Worm (Caenorhabditis elegans) whole organism, L4 larva: ENCODE data around the gene F54B3.1.
A peak's percentile ranks its signal among the peaks of the same experiment; 100 is the strongest.

Experiments
- D1046.2 ChIP-seq: fragments of 200-800 bp; sonication (Bioruptor generic); IDR thresholded peaks from 2 replicates; pipeline ENCODE4 v1.3.6; 2022; ENCODE audit warnings: missing genetic modification characterization, missing compliant biosample characterization
- F10B5.3 ChIP-seq: sonication (generic microtip); optimal IDR thresholded peaks from 2 replicates; lab custom pipeline; 2016; ENCODE audit warnings: mild to moderate bottlenecking, missing genetic modification characterization, missing compliant biosample characterization
- F37D6.2 ChIP-seq: sonication (generic microtip); optimal IDR thresholded peaks from 2 replicates; lab custom pipeline; 2016; ENCODE audit warnings: mild to moderate bottlenecking, missing genetic modification characterization, missing compliant biosample characterization
- R02D3.7 ChIP-seq: fragments of 150-350 bp; sonication (generic microtip); optimal IDR thresholded peaks from 3 replicates; lab custom pipeline; 2014; ENCODE audit warnings: missing biosample characterization, missing genetic modification characterization
- Y75B8A.6 ChIP-seq: fragments of 200-800 bp; sonication (Bioruptor generic); IDR thresholded peaks from 2 replicates; pipeline ENCODE4 v1.3.6; 2022; ENCODE audit warnings: missing genetic modification reagents, missing genetic modification characterization, missing compliant biosample characterization
- aha-1 ChIP-seq: fragments of 150-350 bp; peaks from one replicate; lab custom pipeline; 2014; ENCODE audit warnings: missing biosample characterization, missing genetic modification characterization
- aly-2 ChIP-seq: sonication (generic microtip); optimal IDR thresholded peaks from 2 replicates; lab custom pipeline; 2018; ENCODE audit warnings: missing biosample characterization, missing genetic modification characterization
- arid-1 ChIP-seq: fragments of 200-800 bp; sonication (Bioruptor generic); conservative IDR thresholded peaks from 2 replicates; pipeline ENCODE4 v1.3.6; 2022; ENCODE audit warnings: missing genetic modification reagents, missing genetic modification characterization, missing compliant biosample characterization
- attf-4 ChIP-seq: sonication (generic microtip); optimal IDR thresholded peaks from 3 replicates; lab custom pipeline; 2017; ENCODE audit warnings: missing biosample characterization, missing genetic modification characterization
- ceh-28 ChIP-seq: fragments of 150-350 bp; optimal IDR thresholded peaks from 2 replicates; lab custom pipeline; 2014; ENCODE audit warnings: missing biosample characterization, missing genetic modification reagents, missing genetic modification characterization
- ceh-44 ChIP-seq: fragments of 200-800 bp; sonication (Bioruptor generic); IDR thresholded peaks from 2 replicates; pipeline ENCODE4 v1.3.6; 2022; ENCODE audit warnings: missing genetic modification reagents, missing genetic modification characterization, missing compliant biosample characterization
- ceh-62 ChIP-seq: sonication (generic microtip); optimal IDR thresholded peaks from 2 replicates; lab custom pipeline; 2017; ENCODE audit warnings: missing biosample characterization, missing genetic modification characterization
- cey-2 ChIP-seq: sonication (generic microtip); optimal IDR thresholded peaks from 3 replicates; lab custom pipeline; 2017; ENCODE audit warnings: missing genetic modification characterization, mild to moderate bottlenecking, missing compliant biosample characterization, antibody characterized with exemption, borderline replicate concordance; ENCODE audit not compliant: insufficient read depth
- ctbp-1 ChIP-seq: fragments of 200-800 bp; sonication (Bioruptor generic); IDR thresholded peaks from 2 replicates; pipeline ENCODE4 v1.3.6; 2022; ENCODE audit warnings: missing genetic modification reagents, missing genetic modification characterization, missing compliant biosample characterization
- daf-19 ChIP-seq: fragments of 200-800 bp; sonication (Bioruptor generic); conservative IDR thresholded peaks from 2 replicates; pipeline ENCODE4 v1.3.6; 2022; ENCODE audit warnings: missing genetic modification characterization, missing compliant biosample characterization
- daf-8 ChIP-seq: fragments of 200-800 bp; sonication (Bioruptor generic); IDR thresholded peaks from 2 replicates; pipeline ENCODE4 v1.3.6; 2022; ENCODE audit warnings: missing genetic modification characterization, missing compliant biosample characterization
- dmd-8 ChIP-seq: fragments of 200-800 bp; sonication (Bioruptor generic); IDR thresholded peaks from 2 replicates; pipeline ENCODE4 v1.3.6; 2022; ENCODE audit warnings: missing genetic modification characterization, missing compliant biosample characterization
- dmd-9 ChIP-seq: fragments of 200-800 bp; sonication (Bioruptor generic); IDR thresholded peaks from 2 replicates; pipeline ENCODE4 v1.3.6; 2022; ENCODE audit warnings: missing genetic modification reagents, missing genetic modification characterization, missing compliant biosample characterization
- dpl-1 ChIP-seq: fragments of 150-350 bp; optimal IDR thresholded peaks from 2 replicates; lab custom pipeline; 2014; ENCODE audit warnings: missing biosample characterization, missing genetic modification reagents, missing genetic modification characterization
- duxl-1 ChIP-seq: sonication (generic microtip); optimal IDR thresholded peaks from 2 replicates; lab custom pipeline; 2016; ENCODE audit warnings: mild to moderate bottlenecking, missing genetic modification characterization, moderate library complexity, missing compliant biosample characterization; ENCODE audit not compliant: poor library complexity
- fos-1 ChIP-seq: fragments of 150-350 bp; optimal IDR thresholded peaks from 2 replicates; lab custom pipeline; 2014; ENCODE audit warnings: missing biosample characterization, missing genetic modification characterization
- hlh-11 ChIP-seq: fragments of 200-800 bp; sonication (Bioruptor generic); optimal IDR thresholded peaks from 2 replicates; lab custom pipeline; 2018; ENCODE audit warnings: mild to moderate bottlenecking, missing genetic modification characterization, missing compliant biosample characterization
- hlh-30 ChIP-seq: sonication (generic microtip); optimal IDR thresholded peaks from 2 replicates; lab custom pipeline; 2017; ENCODE audit warnings: antibody characterized with exemption, mild to moderate bottlenecking, missing genetic modification characterization, missing compliant biosample characterization; ENCODE audit not compliant: insufficient read depth
- jun-1 ChIP-seq: fragments of 150-350 bp; optimal IDR thresholded peaks from 2 replicates; lab custom pipeline; 2014; ENCODE audit warnings: missing biosample characterization, missing genetic modification reagents, missing genetic modification characterization
- lim-7 ChIP-seq: fragments of 200-800 bp; sonication (Bioruptor generic); IDR thresholded peaks from 2 replicates; pipeline ENCODE4 v1.3.6; 2022; ENCODE audit warnings: missing genetic modification characterization, missing compliant biosample characterization
- lin-13 ChIP-seq: fragments of 150-350 bp; optimal IDR thresholded peaks from 2 replicates; lab custom pipeline; 2014; ENCODE audit warnings: missing biosample characterization, missing genetic modification reagents, missing genetic modification characterization
- lin-15B ChIP-seq: fragments of 150-350 bp; sonication (generic microtip); optimal IDR thresholded peaks from 3 replicates; lab custom pipeline; 2014; ENCODE audit warnings: missing biosample characterization, missing genetic modification characterization
- lin-39 ChIP-seq: fragments of 150-350 bp; optimal IDR thresholded peaks from 2 replicates; lab custom pipeline; 2014; ENCODE audit warnings: missing biosample characterization, missing genetic modification reagents, missing genetic modification characterization
- lir-3 ChIP-seq: sonication (generic microtip); optimal IDR thresholded peaks from 2 replicates; lab custom pipeline; 2016; ENCODE audit warnings: mild to moderate bottlenecking, missing genetic modification characterization, missing compliant biosample characterization
- mdt-29 ChIP-seq: fragments of 200-800 bp; sonication (Bioruptor generic); IDR thresholded peaks from 2 replicates; pipeline ENCODE4 v1.3.6; 2022; ENCODE audit warnings: missing genetic modification reagents, missing genetic modification characterization, missing compliant biosample characterization
- mep-1 ChIP-seq: fragments of 150-350 bp; sonication (generic microtip); optimal IDR thresholded peaks from 3 replicates; lab custom pipeline; 2014; ENCODE audit warnings: missing biosample characterization, missing genetic modification characterization
- mes-2 ChIP-seq: sonication (generic microtip); optimal IDR thresholded peaks from 2 replicates; lab custom pipeline; 2016; ENCODE audit warnings: missing genotype, mild to moderate bottlenecking, missing genetic modification characterization, missing compliant biosample characterization; ENCODE audit not compliant: poor library complexity, severe bottlenecking
- mxl-2 ChIP-seq: fragments of 200-800 bp; sonication (Bioruptor generic); conservative IDR thresholded peaks from 2 replicates; pipeline ENCODE4 v1.3.6; 2022; ENCODE audit warnings: missing genetic modification reagents, missing genetic modification characterization, missing compliant biosample characterization
- mxl-3 ChIP-seq: fragments of 200-800 bp; sonication (Bioruptor generic); optimal IDR thresholded peaks from 2 replicates; lab custom pipeline; 2018; ENCODE audit warnings: mild to moderate bottlenecking, missing genetic modification characterization, missing compliant biosample characterization
- nhr-11 ChIP-seq: fragments of 150-350 bp; optimal IDR thresholded peaks from 2 replicates; lab custom pipeline; 2014; ENCODE audit warnings: missing biosample characterization, missing genetic modification characterization
- nhr-111 ChIP-seq: fragments of 200-800 bp; sonication (Bioruptor generic); optimal IDR thresholded peaks from 2 replicates; lab custom pipeline; 2018; ENCODE audit warnings: mild to moderate bottlenecking, missing genetic modification characterization, missing compliant biosample characterization
- nhr-237 ChIP-seq: sonication (generic microtip); optimal IDR thresholded peaks from 2 replicates; lab custom pipeline; 2017; ENCODE audit warnings: missing biosample characterization, missing genetic modification characterization
- nhr-42 ChIP-seq: fragments of 200-800 bp; sonication (Bioruptor generic); IDR thresholded peaks from 2 replicates; pipeline ENCODE4 v1.3.6; 2022; ENCODE audit warnings: missing genetic modification characterization, missing compliant biosample characterization
- nhr-48 ChIP-seq: sonication (generic microtip); optimal IDR thresholded peaks from 2 replicates; lab custom pipeline; 2016; ENCODE audit warnings: mild to moderate bottlenecking, missing genetic modification characterization, missing compliant biosample characterization
- pha-4 ChIP-seq, 2 experiments: fragments of 150-350 bp in 1 of 2; fragments of 200-800 bp in 1 of 2; sonication (Bioruptor generic) in 1 of 2; IDR thresholded peaks in 1 of 2; optimal IDR thresholded peaks in 1 of 2; 2 replicates each; pipeline versions ENCODE4 v1.3.6 to Lab custom; 2014 to 2022; ENCODE audit warnings: missing genetic modification characterization in 2 of 2, missing genetic modification reagents in 2 of 2, missing biosample characterization in 1 of 2, missing compliant biosample characterization in 1 of 2
- php-3 ChIP-seq: fragments of 200-800 bp; sonication (Bioruptor generic); IDR thresholded peaks from 2 replicates; pipeline ENCODE4 v1.3.6; 2022; ENCODE audit warnings: missing genetic modification reagents, missing genetic modification characterization, missing compliant biosample characterization
- saeg-2 ChIP-seq: fragments of 200-800 bp; sonication (Bioruptor generic); IDR thresholded peaks from 2 replicates; pipeline ENCODE4 v1.3.6; 2022; ENCODE audit warnings: missing genetic modification reagents, missing genetic modification characterization, missing compliant biosample characterization
- skn-1 ChIP-seq: fragments of 150-350 bp; optimal IDR thresholded peaks from 2 replicates; lab custom pipeline; 2014; ENCODE audit warnings: missing biosample characterization, missing genetic modification characterization
- snpc-1.2 ChIP-seq: fragments of 200-800 bp; sonication (Bioruptor generic); IDR thresholded peaks from 2 replicates; pipeline ENCODE4 v1.3.6; 2022; ENCODE audit warnings: missing genetic modification reagents, missing genetic modification characterization, missing compliant biosample characterization
- spr-3 ChIP-seq: fragments of 200-800 bp; sonication (Bioruptor generic); optimal IDR thresholded peaks from 2 replicates; lab custom pipeline; 2018; ENCODE audit warnings: mild to moderate bottlenecking, missing genetic modification characterization, missing compliant biosample characterization
- unc-130 ChIP-seq: sonication (generic microtip); optimal IDR thresholded peaks from 2 replicates; lab custom pipeline; 2016; ENCODE audit warnings: missing genetic modification reagents, missing genetic modification characterization, missing compliant biosample characterization
- zag-1 ChIP-seq: fragments of 150-350 bp; optimal IDR thresholded peaks from 2 replicates; lab custom pipeline; 2014; ENCODE audit warnings: missing biosample characterization, missing genetic modification characterization
- zfp-3 ChIP-seq: fragments of 200-800 bp; sonication (Bioruptor generic); conservative IDR thresholded peaks from 2 replicates; pipeline ENCODE4 v1.3.6; 2022; ENCODE audit warnings: missing genetic modification reagents, missing genetic modification characterization, missing compliant biosample characterization
- zip-11 ChIP-seq: fragments of 200-800 bp; sonication (Bioruptor generic); IDR thresholded peaks from 2 replicates; pipeline ENCODE4 v1.3.6; 2022; ENCODE audit warnings: missing genetic modification characterization, missing compliant biosample characterization
- ztf-11 ChIP-seq: fragments of 150-350 bp; optimal IDR thresholded peaks from 2 replicates; lab custom pipeline; 2014; ENCODE audit warnings: missing biosample characterization, missing genetic modification characterization

The F54B3.1 gene

ce11 chrII:10248355-10249041 lies 2.6 kb upstream of the F54B3.1 start, which contains the start of gene atad-3 (continued):
- TF ChIP-seq fos-1 (tag; lab: Kevin White, UChicago): no peak
- peak; percentile 92 for TF ChIP-seq zfp-3 (GFP tag; lab: Robert Waterston, UW)
- TF ChIP-seq pha-4 (GFP tag; IDR thresholded peaks at IDR 0.05; lab: Robert Waterston, UW): peak; percentile 90
- TF ChIP-seq pha-4 (tag; optimal IDR thresholded peaks at IDR 0.05; lab: Kevin White, UChicago): peak; percentile 54
- no peak for TF ChIP-seq cey-2 (tag; lab: Kevin White, UChicago)
- TF ChIP-seq nhr-11: peak; percentile 96
- peak; percentile 33 for TF ChIP-seq lin-15B (tag; lab: Kevin White, UChicago)
- TF ChIP-seq dmd-9 (GFP tag; lab: Robert Waterston, UW): peak; percentile 97
- TF ChIP-seq skn-1 (tag; lab: Kevin White, UChicago): no peak
- no peak for TF ChIP-seq spr-3
- peak; percentile 46 for TF ChIP-seq jun-1 (tag; lab: Kevin White, UChicago)
- no peak for TF ChIP-seq aly-2
- TF ChIP-seq lim-7 (GFP tag; lab: Robert Waterston, UW): peak; percentile 79
- TF ChIP-seq php-3 (GFP tag; lab: Robert Waterston, UW): peak; percentile 82
- no peak for TF ChIP-seq attf-4 (tag; lab: Kevin White, UChicago)
- TF ChIP-seq hlh-11 (tag; lab: Kevin White, UChicago): peak; percentile 79
- no peak for TF ChIP-seq zip-11
- TF ChIP-seq nhr-237: no peak
- peak; percentile 67 for TF ChIP-seq duxl-1 (tag; lab: Kevin White, UChicago)
- peak; percentile 81 for TF ChIP-seq mxl-3 (GFP tag; lab: Kevin White, UChicago)
- TF ChIP-seq mep-1 (tag; lab: Kevin White, UChicago): peak; percentile 92
- TF ChIP-seq ceh-28 (tag; lab: Kevin White, UChicago): no peak
- TF ChIP-seq F37D6.2 (tag; lab: Kevin White, UChicago): peak; percentile 81
- TF ChIP-seq mdt-29: peak; percentile 75
- TF ChIP-seq hlh-30 (tag; lab: Kevin White, UChicago): peak; percentile 60
- no peak for TF ChIP-seq zag-1 (tag; lab: Kevin White, UChicago)
- peak; percentile 90 for TF ChIP-seq aha-1 (tag; lab: Kevin White, UChicago)
- peak; percentile 98 for TF ChIP-seq mes-2 (tag; lab: Kevin White, UChicago)
- peak; percentile 46 for TF ChIP-seq nhr-48
- TF ChIP-seq nhr-42 (GFP tag; lab: Robert Waterston, UW): peak; percentile 95
- no peak for TF ChIP-seq lin-39 (tag; lab: Kevin White, UChicago)
- TF ChIP-seq R02D3.7 (tag; lab: Kevin White, UChicago): no peak
- TF ChIP-seq mxl-2 (GFP tag; lab: Robert Waterston, UW): peak; percentile 82
- TF ChIP-seq daf-19 (GFP tag; lab: Robert Waterston, UW): peak; percentile 81; the same call in 1 of the 2 replicates
- TF ChIP-seq daf-8 (GFP tag; lab: Robert Waterston, UW): no peak
- peak; percentile 84 for TF ChIP-seq saeg-2 (GFP tag; lab: Robert Waterston, UW)
- peak; percentile 92 for TF ChIP-seq arid-1 (GFP tag; lab: Robert Waterston, UW)
- no peak for TF ChIP-seq ceh-62 (tag; lab: Kevin White, UChicago)
- peak; percentile 71 for TF ChIP-seq lin-13 (GFP tag; lab: Kevin White, UChicago)
- peak; percentile 76 for TF ChIP-seq dpl-1 (GFP tag; lab: Kevin White, UChicago)
- peak; percentile 94 for TF ChIP-seq ctbp-1 (GFP tag; lab: Robert Waterston, UW)
- peak; percentile 97 for TF ChIP-seq D1046.2 (GFP tag; lab: Robert Waterston, UW)
- peak; percentile 84 for TF ChIP-seq dmd-8 (GFP tag; lab: Robert Waterston, UW)
- TF ChIP-seq lir-3 (tag; lab: Kevin White, UChicago): peak; percentile 26
- peak; percentile 96 for TF ChIP-seq Y75B8A.6
- TF ChIP-seq ztf-11: no peak
- TF ChIP-seq unc-130 (GFP tag; lab: Kevin White, UChicago): peak; percentile 77
- no peak for TF ChIP-seq F10B5.3 (tag; lab: Kevin White, UChicago)
- TF ChIP-seq nhr-111: no peak
- peak; percentile 98 for TF ChIP-seq ceh-44
- TF ChIP-seq snpc-1.2 (GFP tag; lab: Robert Waterston, UW): peak; percentile 85
